Fruit fly (Drosophila melanogaster) ovary, adult (tissue): ENCODE data around the gene sgg.
"Not testable (repeated sequence)": the region's sequence is repeated elsewhere in the genome, so short reads cannot be mapped to it uniquely, and the experiment has no call there.

Experiments
- CG17801 ChIP-seq: fragments of 200-800 bp; optimal IDR thresholded peaks from 2 replicates; lab custom pipeline; 2019; ENCODE audit warnings: missing biosample characterization, mild to moderate bottlenecking, missing genetic modification characterization, moderate library complexity; ENCODE audit not compliant: partially characterized antibody

Gene sgg

dm6 chrX:2610236-2610635 is 23.5 kb upstream of the sgg start, which contains the start of gene eIF3g1:
eIF3g1 (minus strand) TSS chrX:2610336.
- TF ChIP-seq CG17801 (GFP tag; lab: Kevin White, UChicago), result not testable (repeated sequence)

dm6 chrX:2617417-2617816 is 16.3 kb upstream of the sgg start:
- no peak for TF ChIP-seq CG17801 (GFP tag; lab: Kevin White, UChicago)

dm6 chrX:2619651-2620050 is 14.1 kb upstream of the sgg start, which contains the start of the genes Tsp3A and Seipin:
Tsp3A (minus strand) TSS chrX:2619738.
Seipin (plus strand) TSS chrX:2619799.
- peak; percentile 82 for TF ChIP-seq CG17801 (GFP tag; lab: Kevin White, UChicago)

dm6 chrX:2624525-2625006 is 9.2 kb upstream of the sgg start, which contains the start of the genes brv3 and Pi4KIIIalpha:
brv3 (minus strand) TSS chrX:2624575.
Pi4KIIIalpha (plus strand) TSS chrX:2624804.
- no peak for TF ChIP-seq CG17801 (GFP tag; lab: Kevin White, UChicago)

dm6 chrX:2625009-2625408 is 8.7 kb upstream of the sgg start:
- TF ChIP-seq CG17801 (GFP tag; lab: Kevin White, UChicago), result no peak

- no peak for TF ChIP-seq CG17801 (GFP tag; lab: Kevin White, UChicago)
These were observed 1.4 kb downstream of the sgg start for dm6 chrX:2635075-2635643.

- TF ChIP-seq CG17801 (GFP tag; lab: Kevin White, UChicago), result no peak
These were observed 2.4 kb downstream of the sgg start for dm6 chrX:2635953-2636715.

- TF ChIP-seq CG17801 (GFP tag; lab: Kevin White, UChicago), result no peak
These were observed 3.2 kb downstream of the sgg start for dm6 chrX:2636825-2637535.

- TF ChIP-seq CG17801 (GFP tag; lab: Kevin White, UChicago), result no peak
These were observed 4.2 kb downstream of the sgg start for dm6 chrX:2637914-2638313.

- TF ChIP-seq CG17801 (GFP tag; lab: Kevin White, UChicago), result no peak
These were observed 4.9 kb downstream of the sgg start for dm6 chrX:2638646-2639045.

- peak; percentile 66 for TF ChIP-seq CG17801 (GFP tag; lab: Kevin White, UChicago)
These were observed 9.0 kb downstream of the sgg start for dm6 chrX:2642484-2643379.

- peak; percentile 58 for TF ChIP-seq CG17801 (GFP tag; lab: Kevin White, UChicago)
These were observed 11.8 kb downstream of the sgg start for dm6 chrX:2645593-2645992.

- TF ChIP-seq CG17801 (GFP tag; lab: Kevin White, UChicago), result peak; percentile 94
These were observed 12.4 kb downstream of the sgg start for dm6 chrX:2646022-2646761.
